Fruit fly (Drosophila melanogaster) whole organism, embryonic: ENCODE data around the gene CG9395.

Experiments used
- Bteb2 ChIP-seq: fragments of 200-800 bp; sonication (Bioruptor generic); optimal IDR thresholded peaks from 2 replicates; lab custom pipeline; 2016; ENCODE audit warnings: missing biosample characterization, missing genetic modification characterization
- CG10431 ChIP-seq: fragments of 200-800 bp; sonication (Bioruptor generic); optimal IDR thresholded peaks from 3 replicates; lab custom pipeline; 2018; ENCODE audit warnings: missing biosample characterization, mild to moderate bottlenecking, missing genetic modification characterization
- CG13624 ChIP-seq: fragments of 200-800 bp; sonication (Bioruptor generic); optimal IDR thresholded peaks from 2 replicates; lab custom pipeline; 2016; ENCODE audit warnings: missing biosample characterization, missing genetic modification characterization
- CG14441 ChIP-seq: fragments of 200-800 bp; sonication (Bioruptor generic); IDR thresholded peaks from 2 replicates; pipeline ENCODE4 v1.3.6; 2022; ENCODE audit warnings: missing biosample characterization, missing genetic modification characterization
- CG15011 ChIP-seq: fragments of 200-800 bp; sonication (Bioruptor generic); optimal IDR thresholded peaks from 3 replicates; lab custom pipeline; 2018; ENCODE audit warnings: missing biosample characterization, mild to moderate bottlenecking, missing genetic modification characterization
- CG17186 ChIP-seq: fragments of 200-800 bp; sonication (Bioruptor generic); optimal IDR thresholded peaks from 3 replicates; lab custom pipeline; 2017; ENCODE audit warnings: missing biosample characterization, missing genetic modification reagents, missing genetic modification characterization
- CG2678 ChIP-seq: fragments of 200-800 bp; sonication (Bioruptor generic); optimal IDR thresholded peaks from 3 replicates; lab custom pipeline; 2019; ENCODE audit warnings: missing biosample characterization, mild to moderate bottlenecking, missing genetic modification characterization, moderate library complexity
- CG31441 ChIP-seq: fragments of 200-800 bp; sonication (Bioruptor generic); IDR thresholded peaks from 2 replicates; pipeline ENCODE4 v1.3.6; 2022; ENCODE audit warnings: missing biosample characterization, missing genetic modification characterization
- CG4328 ChIP-seq: fragments of 200-800 bp; sonication (Bioruptor generic); optimal IDR thresholded peaks from 3 replicates; lab custom pipeline; 2017; ENCODE audit warnings: missing biosample characterization, missing genetic modification reagents, missing genetic modification characterization
- CG4730 ChIP-seq: fragments of 200-800 bp; sonication (Bioruptor generic); IDR thresholded peaks from 2 replicates; pipeline ENCODE4 v1.3.6; 2022; ENCODE audit warnings: missing biosample characterization, missing genetic modification characterization
- CG6654 ChIP-seq: fragments of 200-800 bp; sonication (Bioruptor generic); optimal IDR thresholded peaks from 2 replicates; lab custom pipeline; 2017; ENCODE audit warnings: missing biosample characterization, mild to moderate bottlenecking, missing genetic modification characterization
- CG8089 ChIP-seq: fragments of 200-800 bp; sonication (Bioruptor generic); optimal IDR thresholded peaks from 3 replicates; lab custom pipeline; 2016; ENCODE audit warnings: missing biosample characterization, missing genetic modification characterization
- CG8359 ChIP-seq: fragments of 200-800 bp; sonication (Bioruptor generic); optimal IDR thresholded peaks from 2 replicates; lab custom pipeline; 2017; ENCODE audit warnings: missing biosample characterization, mild to moderate bottlenecking, missing genetic modification characterization, borderline replicate concordance
- D ChIP-seq, 2 experiments: fragments of 200-800 bp in 1 of 2; fragments of >200 bp in 1 of 2; sonication (Bioruptor generic) in 1 of 2; optimal IDR thresholded peaks; 2 replicates in 1 of 2; 3 replicates in 1 of 2; lab custom pipeline; 2017; ENCODE audit warnings: mild to moderate bottlenecking in 1 of 2, missing biosample characterization in 1 of 2, missing genetic modification characterization in 1 of 2, missing genetic modification reagents in 1 of 2
- Dip3 ChIP-seq: fragments of 200-800 bp; sonication (Bioruptor generic); optimal IDR thresholded peaks from 3 replicates; lab custom pipeline; 2016; ENCODE audit warnings: missing biosample characterization, missing genetic modification characterization
- Dll ChIP-seq: fragments of 200-800 bp; sonication (Bioruptor generic); IDR thresholded peaks from 4 replicates; pipeline ENCODE4 v1.3.6; 2022; ENCODE audit warnings: missing biosample characterization, missing genetic modification characterization; ENCODE audit not compliant: partially characterized antibody
- Doc3 ChIP-seq: fragments of 200-800 bp; sonication (Bioruptor generic); IDR thresholded peaks from 3 replicates; pipeline ENCODE4 v1.3.6; 2022; ENCODE audit warnings: missing biosample characterization, missing genetic modification characterization; ENCODE audit not compliant: partially characterized antibody
- Dref ChIP-seq: fragments of 200-800 bp; sonication (Bioruptor generic); IDR thresholded peaks from 2 replicates; pipeline ENCODE4 v1.3.6; 2022; ENCODE audit warnings: missing biosample characterization, missing genetic modification characterization
- Drgx ChIP-seq: fragments of 200-800 bp; sonication (Bioruptor generic); IDR thresholded peaks from 2 replicates; pipeline ENCODE4 v1.3.6; 2022; ENCODE audit warnings: missing biosample characterization, missing genetic modification characterization
- Eip74EF ChIP-seq, 2 experiments: fragments of 200-800 bp in 1 of 2; fragments of >200 bp in 1 of 2; sonication (Bioruptor generic) in 1 of 2; optimal IDR thresholded peaks; 2 replicates each; lab custom pipeline; 2017 to 2019; ENCODE audit warnings: missing biosample characterization in 2 of 2, missing genetic modification characterization in 2 of 2, mild to moderate bottlenecking in 1 of 2, moderate library complexity in 1 of 2
- Fer3 ChIP-seq: fragments of 200-800 bp; sonication (Bioruptor generic); optimal IDR thresholded peaks from 2 replicates; lab custom pipeline; 2018; ENCODE audit warnings: missing biosample characterization, mild to moderate bottlenecking, missing genetic modification characterization, moderate library complexity
- H2.0 ChIP-seq: fragments of 200-800 bp; sonication (Bioruptor generic); IDR thresholded peaks from 2 replicates; pipeline ENCODE4 v1.3.6; 2022; ENCODE audit warnings: missing biosample characterization, missing genetic modification characterization
- HmgD ChIP-seq: fragments of 200-800 bp; sonication (Bioruptor generic); optimal IDR thresholded peaks from 3 replicates; lab custom pipeline; 2016; ENCODE audit warnings: missing biosample characterization, missing genetic modification characterization
- Hr3 ChIP-seq: fragments of 200-800 bp; sonication (Bioruptor generic); optimal IDR thresholded peaks from 3 replicates; lab custom pipeline; 2016; ENCODE audit warnings: missing biosample characterization, missing genetic modification characterization
- Max ChIP-seq: fragments of 200-800 bp; sonication (Bioruptor generic); optimal IDR thresholded peaks from 2 replicates; lab custom pipeline; 2016; ENCODE audit warnings: missing biosample characterization, mild to moderate bottlenecking, missing genetic modification characterization
- Nf-YC ChIP-seq: fragments of 200-800 bp; optimal IDR thresholded peaks from 3 replicates; lab custom pipeline; 2019; ENCODE audit warnings: missing biosample characterization, mild to moderate bottlenecking, missing genetic modification characterization, moderate library complexity
- Optix ChIP-seq: fragments of 200-800 bp; sonication (Bioruptor generic); IDR thresholded peaks from 3 replicates; pipeline ENCODE4 v1.3.6; 2022; ENCODE audit warnings: missing biosample characterization, missing genetic modification characterization
- PHDP ChIP-seq: fragments of 200-800 bp; sonication (Bioruptor generic); optimal IDR thresholded peaks from 3 replicates; lab custom pipeline; 2018; ENCODE audit warnings: missing biosample characterization, mild to moderate bottlenecking, missing genetic modification characterization, moderate library complexity
- Ptx1 ChIP-seq: fragments of 200-800 bp; sonication (Bioruptor generic); IDR thresholded peaks from 2 replicates; pipeline ENCODE4 v1.3.6; 2022; ENCODE audit warnings: missing biosample characterization, missing genetic modification characterization
- ash1 ChIP-seq: fragments of 200-800 bp; sonication (Bioruptor generic); optimal IDR thresholded peaks from 2 replicates; lab custom pipeline; 2018; ENCODE audit warnings: missing biosample characterization, mild to moderate bottlenecking, missing genetic modification characterization
- br ChIP-seq: fragments of >200 bp; optimal IDR thresholded peaks from 2 replicates; lab custom pipeline; 2017
- chm ChIP-seq: fragments of 200-800 bp; sonication (Bioruptor generic); IDR thresholded peaks from 2 replicates; pipeline ENCODE4 v1.3.6; 2022; ENCODE audit warnings: missing biosample characterization, missing genetic modification characterization
- crp ChIP-seq, 2 experiments: fragments of 200-800 bp; sonication (Bioruptor generic); optimal IDR thresholded peaks; 2 replicates in 1 of 2; 3 replicates in 1 of 2; lab custom pipeline; 2017; ENCODE audit warnings: missing biosample characterization in 2 of 2, missing genetic modification characterization in 2 of 2, mild to moderate bottlenecking in 1 of 2, moderate library complexity in 1 of 2
- dimm ChIP-seq: fragments of 200-800 bp; sonication (Bioruptor generic); IDR thresholded peaks from 2 replicates; pipeline ENCODE4 v1.3.6; 2022; ENCODE audit warnings: missing biosample characterization, missing genetic modification characterization
- fd3F ChIP-seq: fragments of 200-800 bp; sonication (Bioruptor generic); optimal IDR thresholded peaks from 2 replicates; lab custom pipeline; 2018; ENCODE audit warnings: missing biosample characterization, mild to moderate bottlenecking, missing genetic modification characterization, moderate library complexity
- kah ChIP-seq: fragments of 200-800 bp; sonication (Bioruptor generic); optimal IDR thresholded peaks from 2 replicates; lab custom pipeline; 2018; ENCODE audit warnings: missing biosample characterization, mild to moderate bottlenecking, missing genetic modification characterization
- lov ChIP-seq, 2 experiments: fragments of 200-800 bp in 1 of 2; fragments of >200 bp in 1 of 2; sonication (Bioruptor generic) in 1 of 2; IDR thresholded peaks in 1 of 2; optimal IDR thresholded peaks in 1 of 2; 2 replicates in 1 of 2; 3 replicates in 1 of 2; pipeline versions ENCODE4 v1.3.6 to Lab custom; 2017 to 2022; ENCODE audit warnings: missing biosample characterization in 1 of 2, missing genetic modification characterization in 1 of 2
- onecut ChIP-seq: fragments of 200-800 bp; sonication (Bioruptor generic); IDR thresholded peaks from 2 replicates; pipeline ENCODE4 v1.3.6; 2022; ENCODE audit warnings: missing biosample characterization, missing genetic modification characterization
- org-1 ChIP-seq: fragments of 200-800 bp; sonication (Bioruptor generic); optimal IDR thresholded peaks from 2 replicates; lab custom pipeline; 2017; ENCODE audit warnings: missing biosample characterization, missing genetic modification characterization
- run ChIP-seq: fragments of 200-800 bp; sonication (Bioruptor generic); optimal IDR thresholded peaks from 3 replicates; lab custom pipeline; 2018; ENCODE audit warnings: missing biosample characterization, mild to moderate bottlenecking, missing genetic modification characterization
- scrt ChIP-seq: fragments of 200-800 bp; sonication (Bioruptor generic); optimal IDR thresholded peaks from 2 replicates; lab custom pipeline; 2018; ENCODE audit warnings: missing biosample characterization, mild to moderate bottlenecking, missing genetic modification characterization, moderate library complexity
- sens ChIP-seq: fragments of 200-800 bp; sonication (Bioruptor generic); peaks from one replicate; lab custom pipeline; 2016; ENCODE audit warnings: missing biosample characterization, missing genetic modification characterization
- sens-2 ChIP-seq: fragments of 200-800 bp; sonication (Bioruptor generic); IDR thresholded peaks from 2 replicates; pipeline ENCODE4 v1.3.6; 2022; ENCODE audit warnings: missing biosample characterization, missing genetic modification characterization
- slbo ChIP-seq: fragments of 200-800 bp; sonication (Bioruptor generic); IDR thresholded peaks from 2 replicates; pipeline ENCODE4 v1.3.6; 2022; ENCODE audit warnings: missing biosample characterization, missing genetic modification characterization
- sna ChIP-seq: fragments of 200-800 bp; sonication (Bioruptor generic); IDR thresholded peaks from 2 replicates; pipeline ENCODE4 v1.3.6; 2022; ENCODE audit warnings: missing biosample characterization, missing genetic modification characterization; ENCODE audit not compliant: partially characterized antibody
- sqz ChIP-seq: fragments of 200-800 bp; sonication (Bioruptor generic); optimal IDR thresholded peaks from 3 replicates; lab custom pipeline; 2018; ENCODE audit warnings: missing biosample characterization, mild to moderate bottlenecking, missing genetic modification characterization
- sr ChIP-seq: fragments of 200-800 bp; sonication (Bioruptor generic); IDR thresholded peaks from 3 replicates; pipeline ENCODE4 v1.3.6; 2022; ENCODE audit warnings: missing biosample characterization, missing genetic modification characterization
- unc-4 ChIP-seq: fragments of 200-800 bp; sonication (Bioruptor generic); IDR thresholded peaks from 2 replicates; pipeline ENCODE4 v1.3.6; 2022; ENCODE audit warnings: missing biosample characterization, missing genetic modification characterization; ENCODE audit not compliant: partially characterized antibody
- usp ChIP-seq: fragments of >200 bp; optimal IDR thresholded peaks from 2 replicates; lab custom pipeline; 2017; ENCODE audit warnings: missing biosample characterization, missing genetic modification characterization
- zfh1 ChIP-seq: fragments of 200-800 bp; sonication (Bioruptor generic); IDR thresholded peaks from 3 replicates; pipeline ENCODE4 v1.3.6; 2022; ENCODE audit warnings: missing biosample characterization, missing genetic modification characterization

Gene CG9395

DNA sequence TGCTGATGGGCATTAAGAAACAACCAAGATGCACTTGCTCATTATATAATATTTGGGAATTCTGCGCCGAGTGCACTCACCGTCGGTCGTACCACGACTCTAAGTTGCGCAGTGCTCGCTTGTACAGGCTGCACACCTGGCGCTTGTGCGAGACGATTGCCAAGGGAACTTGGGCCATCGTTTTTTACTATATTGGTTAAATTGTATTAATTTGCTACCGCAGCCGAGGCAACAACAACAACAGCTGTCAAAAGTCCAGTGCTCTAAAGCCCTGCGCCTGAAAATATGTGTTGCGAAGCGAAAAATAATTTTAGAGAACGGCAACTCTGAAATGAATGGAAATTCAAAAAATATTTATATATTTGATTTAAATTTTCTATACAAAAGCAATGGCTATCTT is 15.9 kb upstream of the CG9395 start, which contains the start of gene ND-B22 (continued):
- no peak for TF ChIP-seq CG15011 (GFP tag; lab: Kevin White, UChicago)
- TF ChIP-seq unc-4 (GFP tag; lab: Robert Waterston, UW): no peak
- no peak for TF ChIP-seq fd3F (GFP tag; lab: Kevin White, UChicago)
- TF ChIP-seq scrt: peak; percentile 24
- TF ChIP-seq CG10431: peak; percentile 7
- peak; percentile 64 for TF ChIP-seq sens (GFP tag; lab: Kevin White, UChicago)
- TF ChIP-seq dimm (GFP tag; lab: Robert Waterston, UW): no peak
- no peak for TF ChIP-seq ash1 (GFP tag; lab: Kevin White, UChicago)
- TF ChIP-seq Optix (GFP tag; lab: Robert Waterston, UW): no peak
- no peak for TF ChIP-seq br (lab: Kevin White, UChicago)
- no peak for TF ChIP-seq CG14441 (GFP tag; lab: Robert Waterston, UW)
- peak; percentile 17 for TF ChIP-seq CG13624
- TF ChIP-seq onecut (GFP tag; lab: Robert Waterston, UW): no peak
- TF ChIP-seq sqz: no peak
- TF ChIP-seq Ptx1 (GFP tag; lab: Robert Waterston, UW): peak; percentile 36; the same call in 1 of the 2 replicates
- no peak for TF ChIP-seq Eip74EF (GFP tag; optimal IDR thresholded peaks at IDR 0.05; lab: Kevin White, UChicago)
- TF ChIP-seq D (optimal IDR thresholded peaks at IDR 0.05; lab: Kevin White, UChicago): no peak
- no peak for TF ChIP-seq D (GFP tag; optimal IDR thresholded peaks at IDR 0.05; lab: Kevin White, UChicago)
- peak; percentile 30 for TF ChIP-seq Max (GFP tag; lab: Kevin White, UChicago)
- TF ChIP-seq H2.0 (GFP tag; lab: Robert Waterston, UW): peak; percentile 50
- TF ChIP-seq CG4328 (GFP tag; lab: Kevin White, UChicago): no peak
- TF ChIP-seq Nf-YC (tag; lab: Kevin White, UChicago): peak; percentile 47
- no peak for TF ChIP-seq usp (GFP tag; lab: Kevin White, UChicago)
- TF ChIP-seq sr (GFP tag; lab: Robert Waterston, UW): no peak
- TF ChIP-seq sna (GFP tag; lab: Robert Waterston, UW): peak; percentile 43; the same call in 1 of the 2 replicates
- no peak for TF ChIP-seq sens-2
- peak; percentile 39; the same call in 1 of the 2 replicates for TF ChIP-seq CG31441 (GFP tag; lab: Robert Waterston, UW)
- no peak for TF ChIP-seq lov (optimal IDR thresholded peaks at IDR 0.05; lab: Kevin White, UChicago)
- no peak for TF ChIP-seq lov (GFP tag; IDR thresholded peaks at IDR 0.05; lab: Robert Waterston, UW)
- TF ChIP-seq CG8359 (GFP tag; lab: Kevin White, UChicago): no peak
- peak; percentile 12 for TF ChIP-seq run (tag; lab: Kevin White, UChicago)
- no peak for TF ChIP-seq Doc3
- peak; percentile 24 for TF ChIP-seq PHDP
- no peak for TF ChIP-seq CG6654 (GFP tag; lab: Kevin White, UChicago)
- peak; percentile 8 for TF ChIP-seq Bteb2 (GFP tag; lab: Kevin White, UChicago)
- no peak for TF ChIP-seq kah
- TF ChIP-seq CG2678 (tag; lab: Kevin White, UChicago): peak; percentile 28
- TF ChIP-seq org-1 (GFP tag; lab: Kevin White, UChicago): no peak
- TF ChIP-seq Dip3: peak; percentile 61
- peak in 1 of 2 experiments; percentile 74 for TF ChIP-seq crp (GFP tag; optimal IDR thresholded peaks at IDR 0.05; lab: Kevin White, UChicago)
- TF ChIP-seq Dll: peak; percentile 37; the same call in 1 of the 4 replicates
- TF ChIP-seq Drgx (GFP tag; lab: Robert Waterston, UW): no peak
- TF ChIP-seq chm (GFP tag; lab: Robert Waterston, UW): no peak
- no peak for TF ChIP-seq CG8089 (GFP tag; lab: Kevin White, UChicago)
- peak; percentile 66 for TF ChIP-seq zfh1 (GFP tag; lab: Robert Waterston, UW)
- no peak for TF ChIP-seq HmgD (GFP tag; lab: Kevin White, UChicago)
- peak; percentile 3 for TF ChIP-seq Hr3 (GFP tag; lab: Kevin White, UChicago)
- TF ChIP-seq Fer3: peak; percentile 31
- TF ChIP-seq slbo: peak; percentile 69
- TF ChIP-seq CG4730 (GFP tag; lab: Robert Waterston, UW): no peak
- TF ChIP-seq CG17186 (GFP tag; lab: Kevin White, UChicago): no peak
- 0 out of 2 replicates have a peak, but pooled peaks have one; percentile 24 for TF ChIP-seq Dref (GFP tag; lab: Robert Waterston, UW)
